Fruit fly (Drosophila melanogaster) Kc167 (cell line): ENCODE results near the gene aop.

Source experiments
- Sin3A ChIP-seq: fragments of >200 bp; optimal IDR thresholded peaks from 2 replicates; lab custom pipeline; 2018; ENCODE audit warnings: missing external identifiers
- h ChIP-seq: fragments of >200 bp; optimal IDR thresholded peaks from 3 replicates; lab custom pipeline; 2018; ENCODE audit warnings: missing external identifiers
- insv ChIP-seq: fragments of >200 bp; optimal IDR thresholded peaks from 3 replicates; lab custom pipeline; 2018; ENCODE audit warnings: missing external identifiers
- psq ChIP-seq: fragments of >200 bp; optimal IDR thresholded peaks from 2 replicates; lab custom pipeline; 2017; ENCODE audit warnings: missing external identifiers

DNA sequence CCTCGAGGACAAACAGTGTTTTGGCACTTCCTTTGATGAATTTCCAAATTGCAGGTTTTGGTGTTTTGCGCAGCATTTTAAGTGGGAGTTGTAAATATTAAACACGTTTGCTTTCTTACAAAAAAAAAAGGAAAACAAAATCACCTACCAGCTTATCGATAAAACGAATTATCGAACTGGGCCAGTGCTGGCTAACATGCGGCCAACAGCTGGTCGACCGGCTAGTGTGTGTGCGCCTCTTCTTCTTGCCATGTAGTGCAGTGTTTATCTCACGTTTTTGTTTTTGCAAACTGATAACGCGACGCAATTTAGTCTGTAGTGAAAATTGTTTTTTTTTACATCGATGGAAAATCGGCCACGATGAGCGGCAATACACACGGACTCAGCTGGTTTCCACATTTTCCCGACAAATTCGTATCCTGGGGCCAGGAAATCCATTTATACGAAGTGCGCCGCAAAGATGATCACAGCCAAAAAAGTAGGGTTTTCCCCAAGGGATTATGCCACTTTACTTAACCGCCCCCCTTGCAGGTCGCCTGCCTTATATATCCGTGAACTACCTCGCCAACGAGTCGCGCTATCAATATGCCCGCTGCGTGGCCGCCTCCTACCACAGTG, 38.6 kb upstream of the aop start, which contains the start of the genes CG15386, CG42371 and mio:
- no peak for TF ChIP-seq psq (lab: Kevin White, UChicago)
- no peak for TF ChIP-seq Sin3A
- no peak for TF ChIP-seq insv (lab: Kevin White, UChicago)
- no peak for TF ChIP-seq h
